Worm (Caenorhabditis elegans) whole organism, L4 larva: ENCODE measurements around the gene R05D3.8.

ENCODE experiments used
- F44E2.7 ChIP-seq: fragments of 200-800 bp; sonication (Bioruptor generic); IDR thresholded peaks from 2 replicates; pipeline ENCODE4 v2.1.2; 2022; ENCODE audit warnings: missing genetic modification characterization, missing compliant biosample characterization
- R02D3.7 ChIP-seq: fragments of 150-350 bp; sonication (generic microtip); optimal IDR thresholded peaks from 3 replicates; lab custom pipeline; 2014; ENCODE audit warnings: missing biosample characterization, missing genetic modification characterization
- T20F7.1 ChIP-seq: fragments of 200-800 bp; sonication (Bioruptor generic); optimal IDR thresholded peaks from 2 replicates; lab custom pipeline; 2018; ENCODE audit warnings: mild to moderate bottlenecking, missing genetic modification characterization, missing compliant biosample characterization
- Y105C5A.15 ChIP-seq: fragments of 200-800 bp; sonication (Bioruptor generic); IDR thresholded peaks from 2 replicates; pipeline ENCODE4 v1.3.6; 2022; ENCODE audit warnings: missing genetic modification characterization, missing compliant biosample characterization
- Y48G9A.11 ChIP-seq: fragments of 200-800 bp; sonication (Bioruptor generic); IDR thresholded peaks from 2 replicates; pipeline ENCODE4 v1.3.6; 2022; ENCODE audit warnings: missing genetic modification reagents, missing genetic modification characterization, missing compliant biosample characterization
- Y5F2A.4 ChIP-seq: fragments of 200-800 bp; sonication (Bioruptor generic); optimal IDR thresholded peaks from 2 replicates; lab custom pipeline; 2018; ENCODE audit warnings: mild to moderate bottlenecking, missing genetic modification characterization, missing compliant biosample characterization
- ZK337.2 ChIP-seq: fragments of 200-800 bp; sonication (Bioruptor generic); IDR thresholded peaks from 2 replicates; pipeline ENCODE4 v1.3.6; 2022; ENCODE audit warnings: missing genetic modification reagents, missing genetic modification characterization, missing compliant biosample characterization
- arid-1 ChIP-seq: fragments of 200-800 bp; sonication (Bioruptor generic); conservative IDR thresholded peaks from 2 replicates; pipeline ENCODE4 v1.3.6; 2022; ENCODE audit warnings: missing genetic modification reagents, missing genetic modification characterization, missing compliant biosample characterization
- ceh-20 ChIP-seq: fragments of 200-800 bp; sonication (Bioruptor generic); IDR thresholded peaks from 2 replicates; pipeline ENCODE4 v1.3.6; 2022; ENCODE audit warnings: missing genetic modification reagents, missing genetic modification characterization, missing compliant biosample characterization
- ceh-28 ChIP-seq: fragments of 150-350 bp; optimal IDR thresholded peaks from 2 replicates; lab custom pipeline; 2014; ENCODE audit warnings: missing biosample characterization, missing genetic modification reagents, missing genetic modification characterization
- ceh-44 ChIP-seq: fragments of 200-800 bp; sonication (Bioruptor generic); IDR thresholded peaks from 2 replicates; pipeline ENCODE4 v1.3.6; 2022; ENCODE audit warnings: missing genetic modification reagents, missing genetic modification characterization, missing compliant biosample characterization
- ceh-62 ChIP-seq: sonication (generic microtip); optimal IDR thresholded peaks from 2 replicates; lab custom pipeline; 2017; ENCODE audit warnings: missing biosample characterization, missing genetic modification characterization
- ctbp-1 ChIP-seq: fragments of 200-800 bp; sonication (Bioruptor generic); IDR thresholded peaks from 2 replicates; pipeline ENCODE4 v1.3.6; 2022; ENCODE audit warnings: missing genetic modification reagents, missing genetic modification characterization, missing compliant biosample characterization
- daf-16 ChIP-seq, 3 experiments: sonication (generic microtip); optimal IDR thresholded peaks; 2 replicates each; lab custom pipeline; 2016 to 2017; ENCODE audit warnings: missing genetic modification characterization in 3 of 3, missing genetic modification reagents in 3 of 3, mild to moderate bottlenecking in 2 of 3, missing compliant biosample characterization in 2 of 3, missing biosample characterization in 1 of 3, moderate library complexity in 1 of 3
- daf-19 ChIP-seq: fragments of 200-800 bp; sonication (Bioruptor generic); conservative IDR thresholded peaks from 2 replicates; pipeline ENCODE4 v1.3.6; 2022; ENCODE audit warnings: missing genetic modification characterization, missing compliant biosample characterization
- daf-8 ChIP-seq: fragments of 200-800 bp; sonication (Bioruptor generic); IDR thresholded peaks from 2 replicates; pipeline ENCODE4 v1.3.6; 2022; ENCODE audit warnings: missing genetic modification characterization, missing compliant biosample characterization
- dmd-8 ChIP-seq: fragments of 200-800 bp; sonication (Bioruptor generic); IDR thresholded peaks from 2 replicates; pipeline ENCODE4 v1.3.6; 2022; ENCODE audit warnings: missing genetic modification characterization, missing compliant biosample characterization
- dmd-9 ChIP-seq: fragments of 200-800 bp; sonication (Bioruptor generic); IDR thresholded peaks from 2 replicates; pipeline ENCODE4 v1.3.6; 2022; ENCODE audit warnings: missing genetic modification reagents, missing genetic modification characterization, missing compliant biosample characterization
- duxl-1 ChIP-seq: sonication (generic microtip); optimal IDR thresholded peaks from 2 replicates; lab custom pipeline; 2016; ENCODE audit warnings: mild to moderate bottlenecking, missing genetic modification characterization, moderate library complexity, missing compliant biosample characterization; ENCODE audit not compliant: poor library complexity
- fkh-10 ChIP-seq: fragments of 150-350 bp; optimal IDR thresholded peaks from 2 replicates; lab custom pipeline; 2014; ENCODE audit warnings: missing biosample characterization, missing genetic modification reagents, missing genetic modification characterization
- gei-8 ChIP-seq: fragments of 200-800 bp; sonication (Bioruptor generic); optimal IDR thresholded peaks from 2 replicates; lab custom pipeline; 2018; ENCODE audit warnings: mild to moderate bottlenecking, missing genetic modification characterization, missing compliant biosample characterization
- hif-1 ChIP-seq, 2 experiments: sonication (generic microtip); optimal IDR thresholded peaks; 2 replicates each; lab custom pipeline; 2016 to 2017; ENCODE audit warnings: missing compliant biosample characterization in 2 of 2, missing genetic modification characterization in 2 of 2, missing genetic modification reagents in 2 of 2, missing genotype in 2 of 2, mild to moderate bottlenecking in 1 of 2
- hlh-30 ChIP-seq: sonication (generic microtip); optimal IDR thresholded peaks from 2 replicates; lab custom pipeline; 2017; ENCODE audit warnings: antibody characterized with exemption, mild to moderate bottlenecking, missing genetic modification characterization, missing compliant biosample characterization; ENCODE audit not compliant: insufficient read depth
- lim-7 ChIP-seq: fragments of 200-800 bp; sonication (Bioruptor generic); IDR thresholded peaks from 2 replicates; pipeline ENCODE4 v1.3.6; 2022; ENCODE audit warnings: missing genetic modification characterization, missing compliant biosample characterization
- lin-13 ChIP-seq: fragments of 150-350 bp; optimal IDR thresholded peaks from 2 replicates; lab custom pipeline; 2014; ENCODE audit warnings: missing biosample characterization, missing genetic modification reagents, missing genetic modification characterization
- lin-15B ChIP-seq: fragments of 150-350 bp; sonication (generic microtip); optimal IDR thresholded peaks from 3 replicates; lab custom pipeline; 2014; ENCODE audit warnings: missing biosample characterization, missing genetic modification characterization
- lir-3 ChIP-seq: sonication (generic microtip); optimal IDR thresholded peaks from 2 replicates; lab custom pipeline; 2016; ENCODE audit warnings: mild to moderate bottlenecking, missing genetic modification characterization, missing compliant biosample characterization
- lsy-2 ChIP-seq, 2 experiments: fragments of 150-350 bp in 1 of 2; sonication (generic microtip) in 1 of 2; optimal IDR thresholded peaks; 2 replicates each; lab custom pipeline; 2014 to 2017; ENCODE audit warnings: missing biosample characterization in 2 of 2, missing genetic modification characterization in 2 of 2
- mxl-3 ChIP-seq: fragments of 200-800 bp; sonication (Bioruptor generic); optimal IDR thresholded peaks from 2 replicates; lab custom pipeline; 2018; ENCODE audit warnings: mild to moderate bottlenecking, missing genetic modification characterization, missing compliant biosample characterization
- nhr-10 ChIP-seq: fragments of 150-350 bp; optimal IDR thresholded peaks from 2 replicates; lab custom pipeline; 2014; ENCODE audit warnings: missing biosample characterization, missing genetic modification characterization
- nhr-25 ChIP-seq: sonication (generic microtip); optimal IDR thresholded peaks from 2 replicates; lab custom pipeline; 2017; ENCODE audit warnings: missing genetic modification characterization, mild to moderate bottlenecking, missing compliant biosample characterization, antibody characterized with exemption, moderate library complexity, borderline replicate concordance; ENCODE audit not compliant: insufficient read depth
- nhr-76 ChIP-seq: fragments of 150-350 bp; optimal IDR thresholded peaks from 2 replicates; lab custom pipeline; 2014; ENCODE audit warnings: missing biosample characterization, missing genetic modification characterization
- nhr-77 ChIP-seq: fragments of 150-350 bp; optimal IDR thresholded peaks from 2 replicates; lab custom pipeline; 2014; ENCODE audit warnings: missing biosample characterization, missing genetic modification characterization
- pha-4 ChIP-seq, 2 experiments: fragments of 150-350 bp in 1 of 2; fragments of 200-800 bp in 1 of 2; sonication (Bioruptor generic) in 1 of 2; IDR thresholded peaks in 1 of 2; optimal IDR thresholded peaks in 1 of 2; 2 replicates each; pipeline versions ENCODE4 v1.3.6 to Lab custom; 2014 to 2022; ENCODE audit warnings: missing genetic modification characterization in 2 of 2, missing genetic modification reagents in 2 of 2, missing biosample characterization in 1 of 2, missing compliant biosample characterization in 1 of 2
- php-3 ChIP-seq: fragments of 200-800 bp; sonication (Bioruptor generic); IDR thresholded peaks from 2 replicates; pipeline ENCODE4 v1.3.6; 2022; ENCODE audit warnings: missing genetic modification reagents, missing genetic modification characterization, missing compliant biosample characterization
- pqm-1 ChIP-seq: sonication (generic microtip); optimal IDR thresholded peaks from 2 replicates; lab custom pipeline; 2017; ENCODE audit warnings: missing biosample characterization, missing genetic modification characterization
- rbr-2 ChIP-seq: sonication (generic microtip); optimal IDR thresholded peaks from 2 replicates; lab custom pipeline; 2016; ENCODE audit warnings: missing genotype, missing genetic modification characterization, missing compliant biosample characterization
- set-16 ChIP-seq: fragments of 200-800 bp; sonication (Bioruptor generic); IDR thresholded peaks from 2 replicates; pipeline ENCODE4 v1.3.6; 2022; ENCODE audit warnings: missing genetic modification reagents, missing genetic modification characterization, missing compliant biosample characterization
- skn-1 ChIP-seq: fragments of 150-350 bp; optimal IDR thresholded peaks from 2 replicates; lab custom pipeline; 2014; ENCODE audit warnings: missing biosample characterization, missing genetic modification characterization
- tra-1 ChIP-seq: fragments of 200-800 bp; sonication (Bioruptor generic); IDR thresholded peaks from 2 replicates; pipeline ENCODE4 v1.3.6; 2022; ENCODE audit warnings: missing genetic modification reagents, missing genetic modification characterization, missing compliant biosample characterization
- unc-39 ChIP-seq: sonication (generic microtip); optimal IDR thresholded peaks from 2 replicates; lab custom pipeline; 2017; ENCODE audit warnings: missing biosample characterization, missing genetic modification characterization
- zfp-2 ChIP-seq: sonication (generic microtip); optimal IDR thresholded peaks from 2 replicates; lab custom pipeline; 2016; ENCODE audit warnings: mild to moderate bottlenecking, missing genetic modification characterization, missing compliant biosample characterization
- zip-2 ChIP-seq: fragments of 150-350 bp; optimal IDR thresholded peaks from 2 replicates; lab custom pipeline; 2014; ENCODE audit warnings: missing biosample characterization, missing genetic modification characterization
- ztf-11 ChIP-seq: fragments of 150-350 bp; optimal IDR thresholded peaks from 2 replicates; lab custom pipeline; 2014; ENCODE audit warnings: missing biosample characterization, missing genetic modification characterization

The R05D3.8 gene

DNA sequence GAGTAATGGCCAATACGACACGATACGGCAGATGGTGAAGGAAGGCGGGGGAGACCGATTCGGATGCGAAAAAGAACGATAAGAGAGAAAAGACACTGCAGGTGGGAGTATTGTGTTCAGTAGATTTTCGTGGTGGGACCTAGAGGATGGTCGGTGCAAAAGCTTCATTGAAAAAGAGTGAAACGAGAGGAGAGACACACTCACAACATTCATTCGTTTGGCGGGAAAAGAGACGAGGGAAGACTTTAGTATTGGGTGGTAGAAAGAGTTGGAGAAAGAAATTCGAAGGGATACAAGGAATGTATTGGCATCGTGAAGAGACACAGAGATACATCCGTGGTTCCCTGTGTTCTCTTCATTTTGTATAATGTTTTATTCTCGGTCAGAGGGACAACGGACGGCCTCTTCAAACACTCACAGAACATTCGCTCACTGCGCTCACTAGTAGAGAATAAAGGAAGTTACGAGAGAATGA lies 1.7 kb downstream of the R05D3.8 start (continued):
- TF ChIP-seq lin-15B (tag; lab: Kevin White, UChicago) (no peak), tra-1 (GFP tag; lab: Robert Waterston, UW) (0 out of 2 replicates have a peak, but pooled peaks have one; percentile 17), rbr-2 (tag; lab: Kevin White, UChicago) (peak; percentile 81), duxl-1 (peak; percentile 37), ceh-20 (0 out of 2 replicates have a peak, but pooled peaks have one; percentile 14), Y105C5A.15 (GFP tag; lab: Robert Waterston, UW) (no peak), lim-7 (peak; percentile 49; the same call in 1 of the 2 replicates), T20F7.1 (peak; percentile 72), unc-39 (tag; lab: Kevin White, UChicago) (no peak), nhr-77 (peak; percentile 58), hif-1 (tag; optimal IDR thresholded peaks at IDR 0.05; lab: Kevin White, UChicago) (peak in 1 of 2 experiments; percentile 49), ZK337.2 (GFP tag; lab: Robert Waterston, UW) (no peak), daf-16 (GFP tag; optimal IDR thresholded peaks at IDR 0.05; lab: Kevin White, UChicago) (peak in 1 of 2 experiments; percentile 28), daf-16 (tag; optimal IDR thresholded peaks at IDR 0.05; lab: Kevin White, UChicago) (peak; percentile 15), pha-4 (GFP tag; IDR thresholded peaks at IDR 0.05; lab: Robert Waterston, UW) (no peak), pha-4 (tag; optimal IDR thresholded peaks at IDR 0.05; lab: Kevin White, UChicago) (peak; percentile 43), F44E2.7 (GFP tag; lab: Robert Waterston, UW) (no peak), R02D3.7 (tag; lab: Kevin White, UChicago) (no peak), dmd-8 (GFP tag; lab: Robert Waterston, UW) (no peak), arid-1 (peak; percentile 27; the same call in 1 of the 2 replicates), nhr-25 (tag; lab: Kevin White, UChicago) (peak; percentile 59)
- TF ChIP-seq, all 104 proteins: peak for 39

DNA sequence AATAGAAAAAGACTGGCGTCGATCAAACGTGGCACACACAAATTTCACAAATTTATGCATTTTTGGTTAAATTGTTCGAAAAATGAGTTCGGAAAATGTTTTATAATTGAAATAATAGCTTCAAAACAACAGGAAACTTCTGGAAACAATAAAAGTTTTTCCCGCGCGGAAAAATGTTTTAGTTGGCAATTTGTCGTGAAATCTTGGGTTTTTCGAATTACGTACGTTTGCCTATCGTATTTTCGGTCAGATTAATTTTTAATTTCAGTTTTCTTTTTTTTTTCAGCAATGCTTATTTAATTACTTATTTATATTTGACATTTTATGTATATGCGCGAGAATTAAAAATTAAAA lies 2.7 kb downstream of the R05D3.8 start:
- TF ChIP-seq Y48G9A.11 (GFP tag; lab: Robert Waterston, UW) (0 out of 2 replicates have a peak, but pooled peaks have one; percentile 9), daf-16 (GFP tag; optimal IDR thresholded peaks at IDR 0.05; lab: Kevin White, UChicago) (no peak), daf-16 (tag; optimal IDR thresholded peaks at IDR 0.05; lab: Kevin White, UChicago) (no peak), gei-8 (GFP tag; lab: Kevin White, UChicago) (no peak)

DNA sequence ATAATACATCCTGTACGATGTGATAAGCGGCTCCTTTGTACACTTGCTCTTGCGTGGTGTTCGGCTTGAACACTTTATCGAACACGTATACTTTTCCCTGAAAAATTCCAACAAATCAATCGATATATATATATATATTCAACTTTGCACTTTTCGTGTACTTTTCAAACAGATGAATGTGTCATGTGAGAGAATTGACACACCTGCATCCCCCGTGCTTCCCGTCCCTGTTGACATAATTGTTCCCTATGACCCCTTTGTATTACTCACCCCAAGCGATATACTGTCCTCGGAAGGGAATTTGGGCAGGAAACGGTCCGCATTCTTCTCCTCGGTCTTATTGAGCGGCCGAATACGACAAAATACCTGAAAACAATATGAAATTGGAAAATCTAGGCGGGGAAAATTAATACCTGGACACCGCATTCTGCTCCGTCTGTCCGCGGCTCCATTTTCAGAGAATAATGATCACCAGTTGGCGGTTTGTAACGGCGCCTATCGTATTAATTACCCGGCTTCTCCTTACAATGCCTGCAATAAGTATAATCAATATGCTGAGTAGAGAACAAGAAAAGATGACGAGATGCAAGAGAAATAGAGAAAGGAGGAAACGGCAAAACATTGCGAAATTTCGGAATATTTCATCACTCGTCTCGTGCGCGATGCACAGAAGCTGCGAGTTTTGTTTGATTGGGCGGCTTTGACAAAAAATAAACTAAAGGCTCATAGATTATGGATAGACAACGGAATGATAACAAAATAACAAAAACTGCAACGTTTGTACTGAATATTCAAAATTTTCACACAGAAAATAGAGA lies 3.3 kb downstream of the R05D3.8 start, which contains the start of gene unc-116:
TSS of gene unc-116 (minus strand) at position 531 of the 818 bp plus-strand sequence.
- no peak for TF ChIP-seq zfp-2 (tag; lab: Kevin White, UChicago)
- no peak for TF ChIP-seq skn-1 (tag; lab: Kevin White, UChicago)
- TF ChIP-seq nhr-76 = no peak
- no peak for TF ChIP-seq fkh-10
- TF ChIP-seq daf-8 = no peak
- no peak for TF ChIP-seq lin-13 (GFP tag; lab: Kevin White, UChicago)
- no peak for TF ChIP-seq daf-19 (GFP tag; lab: Robert Waterston, UW)
- TF ChIP-seq pha-4 (GFP tag; IDR thresholded peaks at IDR 0.05; lab: Robert Waterston, UW) = no peak
- TF ChIP-seq pha-4 (tag; optimal IDR thresholded peaks at IDR 0.05; lab: Kevin White, UChicago) = peak; percentile 8
- no peak for TF ChIP-seq nhr-10 (tag; lab: Kevin White, UChicago)
- no peak for TF ChIP-seq mxl-3
- TF ChIP-seq pqm-1 (tag; lab: Kevin White, UChicago) = no peak
- TF ChIP-seq php-3 (GFP tag; lab: Robert Waterston, UW) = no peak
- TF ChIP-seq lir-3 (tag; lab: Kevin White, UChicago) = no peak
- TF ChIP-seq ctbp-1 (GFP tag; lab: Robert Waterston, UW) = no peak
- no peak for TF ChIP-seq ztf-11 (tag; lab: Kevin White, UChicago)
- peak; percentile 3 to 72 for TF ChIP-seq lsy-2 (tag; optimal IDR thresholded peaks at IDR 0.05; lab: Kevin White, UChicago)
- TF ChIP-seq hlh-30 = peak; percentile 79
- TF ChIP-seq lim-7 = no peak
- 0 out of 2 replicates have a peak, but pooled peaks have one; percentile 31 for TF ChIP-seq dmd-9 (GFP tag; lab: Robert Waterston, UW)
- TF ChIP-seq ceh-44 (GFP tag; lab: Robert Waterston, UW) = no peak
- no peak for TF ChIP-seq ceh-28
- TF ChIP-seq T20F7.1 = peak; percentile 42
- TF ChIP-seq set-16 = 0 out of 2 replicates have a peak, but pooled peaks have one; percentile 7
- TF ChIP-seq zip-2 (tag; lab: Kevin White, UChicago) = no peak
- TF ChIP-seq Y5F2A.4 (GFP tag; lab: Kevin White, UChicago) = no peak
- no peak for TF ChIP-seq ceh-62 (tag; lab: Kevin White, UChicago)
